Worm (Caenorhabditis elegans): ENCODE measurements around the gene C08F8.9.

DNA sequence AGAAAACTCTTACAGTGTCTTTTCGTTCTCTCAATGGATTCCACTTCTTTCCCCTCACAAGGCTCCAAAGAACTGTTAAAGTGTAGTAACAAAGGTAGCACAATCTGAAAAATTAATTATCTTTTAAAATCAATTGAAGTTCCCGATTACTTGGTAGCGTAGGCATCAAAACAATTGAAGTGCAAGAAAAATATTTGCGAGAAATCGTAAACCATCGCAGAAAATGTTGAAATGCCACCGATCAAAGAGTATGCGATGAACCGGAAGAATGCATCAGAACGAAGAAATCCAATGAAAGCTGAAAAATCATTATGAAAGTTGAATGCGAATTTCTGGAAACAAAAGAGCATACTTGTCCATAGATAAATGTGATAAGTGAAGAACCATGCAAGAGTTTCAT is 31.9 kb downstream of the C08F8.9 start:
- TF ChIP-seq ttx-3 (tag; optimal IDR thresholded peaks at IDR 0.05) (no peak), pha-4 (tag; optimal IDR thresholded peaks at IDR 0.05) (no peak), lim-6 (tag; optimal IDR thresholded peaks at IDR 0.05) (no peak), ama-1 (optimal IDR thresholded peaks at IDR 0.05) (no peak)

Measured in whole organism, late embryonic.